Worm (Caenorhabditis elegans) whole organism, late embryonic: Measurements from ENCODE around the gene nhr-59.

ENCODE experiments used
- K09A11.1 ChIP-seq: sonication (generic microtip); optimal IDR thresholded peaks from 2 replicates; lab custom pipeline; 2017; ENCODE audit warnings: antibody characterized with exemption, mild to moderate bottlenecking, missing genetic modification characterization, missing compliant biosample characterization; ENCODE audit not compliant: insufficient read depth
- ama-1 ChIP-seq: fragments of 150-350 bp; optimal IDR thresholded peaks from 2 replicates; lab custom pipeline; 2014
- ceh-24 ChIP-seq: sonication (generic microtip); optimal IDR thresholded peaks from 2 replicates; lab custom pipeline; 2016; ENCODE audit warnings: mild to moderate bottlenecking, missing genetic modification characterization, missing compliant biosample characterization
- ceh-30 ChIP-seq: fragments of 150-350 bp; optimal IDR thresholded peaks from 2 replicates; lab custom pipeline; 2014; ENCODE audit warnings: missing biosample characterization, missing genetic modification characterization
- ceh-34 ChIP-seq: sonication (generic microtip); optimal IDR thresholded peaks from 2 replicates; lab custom pipeline; 2016; ENCODE audit warnings: mild to moderate bottlenecking, missing genetic modification characterization, missing compliant biosample characterization
- ceh-48 ChIP-seq: sonication (generic microtip); optimal IDR thresholded peaks from 2 replicates; lab custom pipeline; 2016; ENCODE audit warnings: missing genetic modification characterization, inconsistent platforms, missing compliant biosample characterization
- dve-1 ChIP-seq: sonication (generic microtip); optimal IDR thresholded peaks from 2 replicates; lab custom pipeline; 2017; ENCODE audit warnings: antibody characterized with exemption, mild to moderate bottlenecking, missing genetic modification characterization, missing compliant biosample characterization
- elt-2 ChIP-seq: sonication (generic microtip); optimal IDR thresholded peaks from 2 replicates; lab custom pipeline; 2016; ENCODE audit warnings: missing genetic modification reagents, missing genetic modification characterization, missing compliant biosample characterization
- fax-1 ChIP-seq: sonication (generic microtip); optimal IDR thresholded peaks from 2 replicates; lab custom pipeline; 2016; ENCODE audit warnings: missing genotype, missing genetic modification characterization, missing compliant biosample characterization
- lin-11 ChIP-seq: fragments of 200-800 bp; sonication (Bioruptor generic); optimal IDR thresholded peaks from 2 replicates; lab custom pipeline; 2018; ENCODE audit warnings: mild to moderate bottlenecking, missing genetic modification characterization, missing compliant biosample characterization
- sox-2 ChIP-seq: fragments of 200-800 bp; sonication (Bioruptor generic); IDR thresholded peaks from 2 replicates; pipeline ENCODE4 v1.3.6; 2022; ENCODE audit warnings: missing genetic modification reagents, missing genetic modification characterization, missing compliant biosample characterization
- tbx-2 ChIP-seq: sonication (generic microtip); optimal IDR thresholded peaks from 2 replicates; lab custom pipeline; 2016; ENCODE audit warnings: missing genetic modification characterization, missing compliant biosample characterization
- ztf-16 ChIP-seq: sonication (generic microtip); optimal IDR thresholded peaks from 2 replicates; lab custom pipeline; 2017; ENCODE audit warnings: missing genetic modification characterization, missing compliant biosample characterization

- TF ChIP-seq dve-1 (tag; lab: Kevin White, UChicago) = no peak
- TF ChIP-seq tbx-2 = no peak
- no peak for TF ChIP-seq lin-11
- no peak for TF ChIP-seq K09A11.1
- TF ChIP-seq ceh-24 = no peak
- no peak for TF ChIP-seq ceh-30
- no peak for TF ChIP-seq ceh-34
- TF ChIP-seq ztf-16 (tag; lab: Kevin White, UChicago) = no peak
- no peak for TF ChIP-seq ceh-48 (tag; lab: Kevin White, UChicago)
- no peak for TF ChIP-seq elt-2
- TF ChIP-seq ama-1 = no peak
- no peak for TF ChIP-seq fax-1 (tag; lab: Kevin White, UChicago)
- no peak for TF ChIP-seq sox-2 (GFP tag; lab: Robert Waterston, UW)
Observed at ce11 chrV:2325052-2325451, 47.0 kb upstream of the nhr-59 start, which contains the start of gene pud-3.
